Fruit fly (Drosophila melanogaster): ENCODE measurements around the gene ppk22.

Gene ppk22

DNA sequence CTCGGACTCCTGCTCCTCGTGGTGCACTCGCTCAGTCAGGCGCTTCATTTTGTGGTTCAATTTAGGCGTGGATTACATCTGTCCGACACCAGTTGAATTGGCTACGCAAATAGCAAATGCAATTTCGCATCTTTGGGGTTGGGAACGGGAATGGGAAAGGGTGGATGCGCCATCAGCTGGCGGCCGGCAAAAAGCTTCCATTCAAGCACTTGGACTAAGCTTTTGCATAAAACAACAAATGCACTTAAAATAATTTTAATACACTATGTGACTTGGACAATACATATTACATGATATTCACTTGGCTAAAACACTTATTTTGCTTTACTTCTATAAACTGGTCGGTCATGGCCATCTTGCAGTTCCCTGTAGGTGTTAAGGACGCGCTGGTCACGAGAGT is 3.5 kb downstream of the ppk22 start, which contains the start of gene HDAC11:
Gene HDAC11, minus strand, starts transcription at position 101 of the 400 bp plus-strand sequence.
- TF ChIP-seq CG34367 (tag; optimal IDR thresholded peaks at IDR 0.05) (no peak), CG15710 (tag; optimal IDR thresholded peaks at IDR 0.05) (no peak), Pif1A (GFP tag; optimal IDR thresholded peaks at IDR 0.05) (no peak), CG9948 (tag; optimal IDR thresholded peaks at IDR 0.05) (no peak), CG13204 (GFP tag; optimal IDR thresholded peaks at IDR 0.05) (no peak), EcR (GFP tag; optimal IDR thresholded peaks at IDR 0.05) (no peak), CG32121 (GFP tag; IDR thresholded peaks at IDR 0.05) (0 out of 2 replicates have a peak, but pooled peaks have one; percentile 27)

dm6 chr3R:24851429-24851828 is 8.2 kb downstream of the ppk22 start, which contains the start of gene Nct:
TSS of gene Nct (plus strand) at chr3R:24851601.
- TF ChIP-seq CG10348 (GFP tag; IDR thresholded peaks at IDR 0.05) (no peak), fd96Ca (GFP tag; IDR thresholded peaks at IDR 0.05) (no peak), EcR (GFP tag; optimal IDR thresholded peaks at IDR 0.05) (no peak), Snoo (tag; optimal IDR thresholded peaks at IDR 0.05) (no peak), CG17806 (tag; optimal IDR thresholded peaks at IDR 0.05) (no peak), rn (GFP tag; IDR thresholded peaks at IDR 0.05) (no peak), D1 (tag; optimal IDR thresholded peaks at IDR 0.05) (no peak)

DNA sequence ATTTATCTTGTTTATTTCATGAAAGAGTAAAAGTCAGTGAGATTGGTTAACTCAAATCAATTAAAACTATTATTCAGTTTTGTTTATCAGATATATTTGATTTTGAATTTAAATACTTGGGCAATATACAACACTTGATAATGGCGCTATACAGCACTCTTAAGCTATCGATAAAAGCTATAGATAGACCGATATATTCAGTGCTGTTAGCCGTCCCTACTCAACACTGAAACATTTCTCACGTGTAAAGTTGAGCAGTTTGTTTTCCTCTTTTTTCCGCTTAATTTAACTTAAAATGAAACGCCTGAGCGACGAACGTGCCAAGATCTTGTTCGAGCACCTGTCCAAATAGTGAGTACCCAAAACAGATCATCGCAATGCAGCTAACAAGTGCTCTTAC is 9.2 kb downstream of the ppk22 start, which contains the start of gene CG7006:
Gene CG7006, plus strand, starts transcription at position 208 of the 400 bp plus-strand sequence.
- TF ChIP-seq CG10348 (GFP tag; IDR thresholded peaks at IDR 0.05) (no peak), CG4496 (GFP tag; IDR thresholded peaks at IDR 0.05) (no peak), CG9948 (tag; optimal IDR thresholded peaks at IDR 0.05) (no peak), rn (GFP tag; IDR thresholded peaks at IDR 0.05) (0 out of 2 replicates have a peak, but pooled peaks have one; percentile 24), Snoo (tag; optimal IDR thresholded peaks at IDR 0.05) (peak; percentile 30), Ets98B (GFP tag; IDR thresholded peaks at IDR 0.05) (peak; percentile 43; the same call in 1 of the 2 replicates)

dm6 chr3R:24845952-24846848 is 13.4 kb downstream of the ppk22 start:
- no peak for TF ChIP-seq rn (GFP tag; IDR thresholded peaks at IDR 0.05)
- no peak for TF ChIP-seq fd96Ca (GFP tag; IDR thresholded peaks at IDR 0.05)
- no peak for TF ChIP-seq CG14655 (GFP tag; optimal IDR thresholded peaks at IDR 0.05)
- no peak for TF ChIP-seq CG8301 (tag; optimal IDR thresholded peaks at IDR 0.05)
- no peak for TF ChIP-seq CG34367 (tag; optimal IDR thresholded peaks at IDR 0.05)
- no peak for TF ChIP-seq CG9948 (tag; optimal IDR thresholded peaks at IDR 0.05)
- TF ChIP-seq Snoo (tag; optimal IDR thresholded peaks at IDR 0.05) = no peak
- TF ChIP-seq CG12605 (GFP tag; IDR thresholded peaks at IDR 0.05) = no peak
- no peak for TF ChIP-seq CG8159 (tag; optimal IDR thresholded peaks at IDR 0.05)
- TF ChIP-seq CG17806 (tag; optimal IDR thresholded peaks at IDR 0.05) = no peak
- TF ChIP-seq Pif1A (GFP tag; optimal IDR thresholded peaks at IDR 0.05) = no peak
- TF ChIP-seq CG4496 (GFP tag; IDR thresholded peaks at IDR 0.05) = no peak

dm6 chr3R:24845148-24845547 is 14.5 kb downstream of the ppk22 start:
- TF ChIP-seq Ets98B (GFP tag; IDR thresholded peaks at IDR 0.05) = no peak

- TF ChIP-seq CG4496 (GFP tag; IDR thresholded peaks at IDR 0.05) = no peak
Measured at dm6 chr3R:24841635-24842034, 18.0 kb downstream of the ppk22 start, which contains the start of gene Esp. TSS of gene Esp (plus strand) at chr3R:24841935.

- TF ChIP-seq CG14655 (GFP tag; optimal IDR thresholded peaks at IDR 0.05) (no peak), fd96Ca (GFP tag; IDR thresholded peaks at IDR 0.05) (no peak), CG13204 (GFP tag; optimal IDR thresholded peaks at IDR 0.05) (no peak), gl (tag; optimal IDR thresholded peaks at IDR 0.05) (no peak), CG17806 (tag; optimal IDR thresholded peaks at IDR 0.05) (no peak), CG34367 (tag; optimal IDR thresholded peaks at IDR 0.05) (no peak), Snoo (tag; optimal IDR thresholded peaks at IDR 0.05) (no peak), CG8301 (tag; optimal IDR thresholded peaks at IDR 0.05) (no peak), Pif1A (GFP tag; optimal IDR thresholded peaks at IDR 0.05) (no peak), CG32121 (GFP tag; IDR thresholded peaks at IDR 0.05) (no peak), EcR (GFP tag; optimal IDR thresholded peaks at IDR 0.05) (no peak), CG12605 (GFP tag; IDR thresholded peaks at IDR 0.05) (no peak), Pif1B (GFP tag; optimal IDR thresholded peaks at IDR 0.05) (no peak), CG4496 (GFP tag; IDR thresholded peaks at IDR 0.05) (no peak), Ets98B (GFP tag; IDR thresholded peaks at IDR 0.05) (no peak), CG8159 (tag; optimal IDR thresholded peaks at IDR 0.05) (no peak), CG10348 (GFP tag; IDR thresholded peaks at IDR 0.05) (no peak), CG9948 (tag; optimal IDR thresholded peaks at IDR 0.05) (no peak), rn (GFP tag; IDR thresholded peaks at IDR 0.05) (no peak)
Measured at dm6 chr3R:24841063-24841462, 18.5 kb downstream of the ppk22 start, which contains the start of gene CG33658. TSS of gene CG33658 (minus strand) at chr3R:24841163.
